Worm (Caenorhabditis elegans) whole organism, early embryonic: ENCODE results near the gene C25H3.14.

ENCODE experiments used
- B0310.2 ChIP-seq: sonication (generic microtip); optimal IDR thresholded peaks from 2 replicates; lab custom pipeline; 2016; ENCODE audit warnings: mild to moderate bottlenecking, missing genetic modification characterization, missing compliant biosample characterization
- F13C5.2 ChIP-seq: sonication (generic microtip); optimal IDR thresholded peaks from 2 replicates; lab custom pipeline; 2017; ENCODE audit warnings: mild to moderate bottlenecking, missing genetic modification characterization, inconsistent platforms, missing compliant biosample characterization
- aly-1 ChIP-seq: sonication (generic microtip); optimal IDR thresholded peaks from 2 replicates; lab custom pipeline; 2016; ENCODE audit warnings: missing genetic modification characterization, missing compliant biosample characterization
- ama-1 ChIP-seq: fragments of 150-350 bp; optimal IDR thresholded peaks from 2 replicates; lab custom pipeline; 2014
- ceh-13 ChIP-seq: fragments of 200-800 bp; sonication (Bioruptor generic); optimal IDR thresholded peaks from 2 replicates; lab custom pipeline; 2018; ENCODE audit warnings: mild to moderate bottlenecking, missing genetic modification characterization, missing compliant biosample characterization
- ceh-36 ChIP-seq: sonication (generic microtip); optimal IDR thresholded peaks from 2 replicates; lab custom pipeline; 2016; ENCODE audit warnings: missing genetic modification characterization, inconsistent platforms, missing compliant biosample characterization
- ets-7 ChIP-seq: sonication (generic microtip); optimal IDR thresholded peaks from 2 replicates; lab custom pipeline; 2016; ENCODE audit warnings: missing genotype, missing genetic modification characterization, missing compliant biosample characterization
- flt-1 ChIP-seq: fragments of 200-800 bp; sonication (Bioruptor generic); IDR thresholded peaks from 2 replicates; pipeline ENCODE4 v1.3.6; 2022; ENCODE audit warnings: missing genetic modification characterization, missing compliant biosample characterization
- hmbx-1 ChIP-seq: sonication (generic microtip); optimal IDR thresholded peaks from 2 replicates; lab custom pipeline; 2016; ENCODE audit warnings: mild to moderate bottlenecking, missing genetic modification characterization, missing compliant biosample characterization
- hmg-4 ChIP-seq: fragments of 200-800 bp; sonication (Bioruptor generic); optimal IDR thresholded peaks from 2 replicates; lab custom pipeline; 2018; ENCODE audit warnings: mild to moderate bottlenecking, missing genetic modification characterization, missing compliant biosample characterization
- hnd-1 ChIP-seq: sonication (generic microtip); optimal IDR thresholded peaks from 2 replicates; lab custom pipeline; 2016; ENCODE audit warnings: missing genetic modification characterization, missing compliant biosample characterization
- pes-1 ChIP-seq: fragments of 200-800 bp; sonication (Bioruptor generic); IDR thresholded peaks from 2 replicates; pipeline ENCODE4 v1.3.6; 2022; ENCODE audit warnings: missing genetic modification reagents, missing genetic modification characterization, missing compliant biosample characterization
- scrt-1 ChIP-seq: fragments of 200-800 bp; sonication (Bioruptor generic); IDR thresholded peaks from 2 replicates; pipeline ENCODE4 v1.3.6; 2022; ENCODE audit warnings: missing genetic modification characterization, missing compliant biosample characterization
- sea-1 ChIP-seq: fragments of 200-800 bp; sonication (Bioruptor generic); conservative IDR thresholded peaks from 2 replicates; pipeline ENCODE4 v1.3.6; 2022; ENCODE audit warnings: missing genetic modification characterization, missing compliant biosample characterization
- tbx-11 ChIP-seq: fragments of 200-800 bp; sonication (Bioruptor generic); IDR thresholded peaks from 2 replicates; pipeline ENCODE4 v1.3.6; 2022; ENCODE audit warnings: missing genetic modification characterization, missing compliant biosample characterization
- tbx-37 ChIP-seq: fragments of 200-800 bp; sonication (Bioruptor generic); conservative IDR thresholded peaks from 2 replicates; pipeline ENCODE4 v1.3.6; 2022; ENCODE audit warnings: missing genetic modification reagents, missing genetic modification characterization, missing compliant biosample characterization
- tra-4 ChIP-seq: sonication (generic microtip); optimal IDR thresholded peaks from 2 replicates; lab custom pipeline; 2017; ENCODE audit warnings: missing genetic modification characterization, missing compliant biosample characterization

Gene C25H3.14

DNA sequence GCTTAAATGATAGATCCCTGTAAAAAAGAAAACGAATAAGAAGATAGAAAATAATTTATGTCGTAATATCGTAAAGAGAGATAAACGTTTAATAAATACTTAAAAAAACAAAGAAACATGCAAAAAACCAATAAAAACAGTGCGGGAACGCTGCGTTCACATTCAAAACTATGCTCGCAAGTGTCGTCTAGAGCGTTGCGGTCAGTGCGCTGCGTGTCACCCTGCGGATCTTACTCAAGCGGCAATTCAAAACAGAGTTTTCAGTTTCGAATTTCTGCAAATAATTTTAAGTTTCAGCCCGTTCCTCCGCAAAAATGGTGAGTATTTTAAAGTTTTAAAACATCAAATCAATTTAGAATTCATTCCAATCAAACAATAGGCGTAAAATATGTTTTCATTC lies 19.9 kb downstream of the C25H3.14 start, which contains the start of the genes tiar-1 and lelo-4:
TSS of gene tiar-1 (minus strand) at position 17 of the 400 bp plus-strand sequence.
TSS of gene lelo-4 (plus strand) at position 118 of the 400 bp plus-strand sequence.
- TF ChIP-seq tbx-37 (no peak), hmg-4 (peak; percentile 7), F13C5.2 (tag; lab: Kevin White, UChicago) (peak; percentile 29), scrt-1 (GFP tag; lab: Robert Waterston, UW) (no peak)

DNA sequence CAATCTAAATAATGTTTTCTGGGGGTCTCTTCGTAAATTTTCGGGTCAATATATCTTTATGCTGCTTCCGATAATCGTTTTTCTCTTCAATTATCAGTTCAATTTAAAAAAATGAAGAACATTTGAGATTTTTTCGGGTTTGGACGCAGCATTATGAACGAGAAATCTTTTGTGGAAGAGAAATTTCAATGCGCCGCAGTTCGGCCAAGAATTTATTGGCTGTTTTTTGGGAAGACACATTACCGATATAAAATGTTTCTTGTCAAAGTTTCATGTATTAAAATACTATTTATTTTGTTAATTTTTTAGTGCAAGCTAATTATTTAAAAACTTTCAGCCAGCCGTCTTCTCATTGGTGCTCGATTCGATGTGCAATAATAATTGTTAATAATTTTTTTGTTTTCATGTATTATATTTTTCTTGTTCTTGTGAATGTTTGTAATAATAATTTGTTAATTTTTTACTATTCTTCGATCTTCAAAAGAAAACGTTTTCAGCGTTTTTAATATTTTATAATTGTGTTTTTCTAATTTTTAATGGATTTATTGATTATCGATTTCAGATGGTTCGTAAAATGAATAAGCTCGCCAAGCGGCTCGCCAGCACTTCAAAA lies 21.0 kb downstream of the C25H3.14 start, which contains the start of the genes C18A3.10 and C18A3.3:
TSS of gene C18A3.10 (minus strand) at position 101 of the 613 bp plus-strand sequence.
TSS of gene C18A3.3 (plus strand) at position 563 of the 613 bp plus-strand sequence.
- TF ChIP-seq ceh-36: no peak
- no peak for TF ChIP-seq pes-1 (GFP tag; lab: Robert Waterston, UW)
- no peak for TF ChIP-seq tbx-37
- no peak for TF ChIP-seq hnd-1 (tag; lab: Kevin White, UChicago)
- TF ChIP-seq ets-7: no peak
- TF ChIP-seq ama-1 (lab: Kevin White, UChicago): no peak
- TF ChIP-seq sea-1: no peak
- TF ChIP-seq flt-1 (GFP tag; lab: Robert Waterston, UW): no peak
- TF ChIP-seq aly-1 (tag; lab: Kevin White, UChicago): no peak
- no peak for TF ChIP-seq hmg-4
- no peak for TF ChIP-seq hmbx-1

DNA sequence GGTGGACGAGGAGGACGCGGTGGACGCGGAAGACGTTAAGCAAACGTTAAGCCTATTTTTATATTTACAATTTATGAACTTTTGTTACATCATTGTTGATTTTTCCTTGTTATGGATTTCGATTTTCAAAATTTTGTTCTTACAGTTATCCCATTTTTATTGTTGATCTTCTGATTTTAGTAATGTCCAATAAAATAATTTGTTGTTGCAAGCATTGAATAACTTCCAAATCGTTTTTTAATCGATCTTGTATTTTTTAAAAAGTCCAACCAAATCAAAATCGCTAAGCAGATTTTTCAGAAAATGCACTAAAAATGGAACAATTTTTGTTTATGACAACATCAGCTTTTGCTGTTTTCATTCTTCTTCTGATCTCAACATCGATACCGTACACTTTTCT lies 22.9 kb downstream of the C25H3.14 start, which contains the start of gene zipt-3:
TSS of gene zipt-3 (plus strand) at position 301 of the 400 bp plus-strand sequence.
- TF ChIP-seq hnd-1 (tag; lab: Kevin White, UChicago) (no peak), hmbx-1 (no peak), ceh-13 (no peak), F13C5.2 (tag; lab: Kevin White, UChicago) (no peak), B0310.2 (tag; lab: Kevin White, UChicago) (no peak), tbx-11 (GFP tag; lab: Robert Waterston, UW) (no peak), ets-7 (no peak), aly-1 (tag; lab: Kevin White, UChicago) (no peak), flt-1 (GFP tag; lab: Robert Waterston, UW) (no peak), ceh-36 (no peak), sea-1 (no peak), tbx-37 (no peak)

DNA sequence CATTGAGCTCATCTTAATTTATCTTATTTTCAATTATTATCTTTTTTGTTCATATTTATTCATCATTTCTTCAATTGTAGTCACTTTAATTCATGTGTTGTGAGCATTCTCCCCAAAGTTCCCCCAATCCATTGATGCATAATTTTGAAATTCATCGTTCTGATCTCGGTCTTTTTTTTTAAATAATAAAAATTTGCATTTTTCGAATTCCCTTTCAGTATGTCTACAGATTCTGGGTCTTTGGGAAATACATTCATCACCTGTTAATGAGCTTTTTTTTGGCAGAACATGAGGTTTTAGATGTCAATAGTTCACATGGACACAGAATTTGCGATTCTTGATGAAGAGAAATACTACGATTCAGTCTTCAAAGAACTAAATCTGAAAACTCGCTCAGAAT lies 24.9 kb downstream of the C25H3.14 start, which contains the start of gene damt-1:
TSS of gene damt-1 (plus strand) at position 301 of the 400 bp plus-strand sequence.
- no peak for TF ChIP-seq aly-1 (tag; lab: Kevin White, UChicago)
- no peak for TF ChIP-seq B0310.2 (tag; lab: Kevin White, UChicago)
- no peak for TF ChIP-seq tbx-37
- no peak for TF ChIP-seq tbx-11 (GFP tag; lab: Robert Waterston, UW)
- TF ChIP-seq hmbx-1: no peak
- TF ChIP-seq ceh-13: no peak
- no peak for TF ChIP-seq ceh-36
- no peak for TF ChIP-seq flt-1 (GFP tag; lab: Robert Waterston, UW)
- no peak for TF ChIP-seq ama-1 (lab: Kevin White, UChicago)
- TF ChIP-seq pes-1 (GFP tag; lab: Robert Waterston, UW): no peak
- no peak for TF ChIP-seq sea-1

DNA sequence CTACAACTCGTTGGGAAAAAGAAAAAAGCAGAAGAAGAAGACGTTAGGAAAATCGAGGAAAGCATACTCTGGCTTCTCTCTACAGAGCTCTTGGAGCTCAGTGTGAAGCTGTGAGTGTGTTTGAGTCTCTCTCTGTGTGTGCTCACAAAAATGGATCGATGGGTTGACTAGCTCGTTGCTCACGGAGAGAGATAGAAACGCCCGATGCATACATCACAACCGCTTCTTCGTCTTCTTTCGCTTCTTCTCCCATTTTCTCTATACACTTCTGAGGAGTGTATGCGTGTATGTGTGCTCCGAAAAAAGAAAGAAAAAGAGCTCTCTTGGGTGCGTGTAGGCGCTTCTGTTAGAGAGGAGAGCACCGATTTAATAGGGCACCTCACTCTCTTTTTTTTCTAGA lies 30.2 kb downstream of the C25H3.14 start:
- TF ChIP-seq tra-4: no peak
- TF ChIP-seq ets-7: no peak
- no peak for TF ChIP-seq pes-1 (GFP tag; lab: Robert Waterston, UW)
- TF ChIP-seq hmbx-1: no peak
- TF ChIP-seq tbx-37: no peak
- TF ChIP-seq F13C5.2 (tag; lab: Kevin White, UChicago): no peak
- TF ChIP-seq sea-1: no peak
- TF ChIP-seq scrt-1 (GFP tag; lab: Robert Waterston, UW): no peak
- TF ChIP-seq hmg-4: no peak
- TF ChIP-seq tbx-11 (GFP tag; lab: Robert Waterston, UW): no peak
- no peak for TF ChIP-seq ceh-36
- no peak for TF ChIP-seq B0310.2 (tag; lab: Kevin White, UChicago)
- no peak for TF ChIP-seq ceh-13
- no peak for TF ChIP-seq flt-1 (GFP tag; lab: Robert Waterston, UW)
- no peak for TF ChIP-seq ama-1 (lab: Kevin White, UChicago)
- TF ChIP-seq hnd-1 (tag; lab: Kevin White, UChicago): no peak
- TF ChIP-seq aly-1 (tag; lab: Kevin White, UChicago): no peak

DNA sequence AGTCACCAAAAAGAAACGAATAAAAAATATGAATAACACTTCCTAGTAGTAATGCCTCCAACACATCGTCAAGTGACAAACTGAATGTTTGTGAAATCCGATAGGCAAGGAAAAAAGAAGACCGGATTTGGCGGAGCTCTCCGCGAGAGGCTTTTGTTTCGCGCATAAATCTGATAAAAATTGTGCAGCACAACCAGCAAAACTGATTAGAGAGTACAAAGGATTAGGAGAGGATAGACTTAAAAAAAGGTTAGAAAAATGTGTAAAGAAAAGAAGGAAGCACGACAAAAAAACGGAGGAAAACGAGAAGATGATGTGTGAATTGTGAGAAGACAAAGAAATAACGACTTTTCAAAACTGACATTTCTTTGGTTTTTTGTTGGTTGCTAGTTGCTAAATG lies 32.8 kb downstream of the C25H3.14 start, which contains the start of gene rab-3:
TSS of gene rab-3 (minus strand) at position 147 of the 400 bp plus-strand sequence.
- TF ChIP-seq tbx-11 (GFP tag; lab: Robert Waterston, UW): no peak

DNA sequence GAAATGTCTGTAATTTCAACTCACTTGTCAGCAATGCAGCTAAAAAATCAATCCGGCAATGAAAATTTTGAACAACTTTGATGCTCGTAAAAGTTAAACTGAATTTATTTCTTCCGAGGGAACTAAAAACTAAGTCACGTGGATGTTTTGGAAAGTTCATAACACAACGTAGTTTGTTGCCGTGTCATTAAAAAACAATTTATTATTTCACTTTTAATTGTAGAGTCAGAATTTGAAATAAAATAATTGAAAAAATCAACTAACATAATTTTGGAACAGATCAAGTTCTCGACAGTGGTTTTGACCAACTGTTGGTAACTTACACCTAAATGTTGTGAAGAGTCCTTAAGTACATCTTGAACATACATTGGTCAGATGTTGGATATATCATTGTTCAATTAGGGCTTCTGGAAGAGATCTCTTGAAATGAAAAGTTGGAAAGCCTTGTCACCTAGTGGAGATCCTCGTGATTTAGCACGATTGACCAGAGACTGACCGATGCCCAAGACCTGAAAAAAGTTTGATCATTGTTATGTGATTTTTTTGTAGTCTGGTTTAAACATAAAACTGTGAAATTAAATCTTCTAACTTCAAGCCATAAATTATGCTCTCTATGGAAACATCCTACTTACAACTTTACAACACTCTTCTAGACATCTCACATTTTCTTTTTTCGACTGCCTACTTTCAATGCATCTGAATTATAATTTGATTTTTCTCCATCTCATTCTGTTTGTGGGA lies 35.6 kb downstream of the C25H3.14 start, which contains the start of the genes C18A3.7 and C18A3.11:
TSS of gene C18A3.7 (minus strand) at position 101 of the 741 bp plus-strand sequence.
TSS of gene C18A3.11 (plus strand) at position 691 of the 741 bp plus-strand sequence.
- TF ChIP-seq tra-4: no peak
- no peak for TF ChIP-seq hmbx-1
- TF ChIP-seq B0310.2 (tag; lab: Kevin White, UChicago): no peak
- TF ChIP-seq hnd-1 (tag; lab: Kevin White, UChicago): no peak
- no peak for TF ChIP-seq flt-1 (GFP tag; lab: Robert Waterston, UW)
- TF ChIP-seq pes-1 (GFP tag; lab: Robert Waterston, UW): no peak
- TF ChIP-seq ama-1 (lab: Kevin White, UChicago): no peak
- TF ChIP-seq tbx-11 (GFP tag; lab: Robert Waterston, UW): no peak
- no peak for TF ChIP-seq sea-1
- TF ChIP-seq tbx-37: no peak
- TF ChIP-seq aly-1 (tag; lab: Kevin White, UChicago): no peak
- TF ChIP-seq ceh-36: no peak
- no peak for TF ChIP-seq ets-7
- TF ChIP-seq hmg-4: no peak
- TF ChIP-seq scrt-1 (GFP tag; lab: Robert Waterston, UW): no peak
- TF ChIP-seq F13C5.2 (tag; lab: Kevin White, UChicago): no peak
- TF ChIP-seq ceh-13: no peak
